Worm (Caenorhabditis elegans) whole organism, mixed stage, embryonic: ENCODE data around the gene ttll-4.
A peak's percentile ranks its signal among the peaks of the same experiment; 100 is the strongest.

Source experiments
- M03D4.4 ChIP-seq: sonication (generic microtip); optimal IDR thresholded peaks from 2 replicates; lab custom pipeline; 2017; ENCODE audit warnings: mild to moderate bottlenecking, missing genetic modification characterization, missing compliant biosample characterization
- blmp-1 ChIP-seq: fragments of 150-350 bp; optimal IDR thresholded peaks from 2 replicates; lab custom pipeline; 2014; ENCODE audit warnings: missing biosample characterization, missing genetic modification characterization
- ceh-39 ChIP-seq: fragments of 150-350 bp; optimal IDR thresholded peaks from 2 replicates; lab custom pipeline; 2014; ENCODE audit warnings: missing biosample characterization, missing genetic modification characterization
- ceh-43 ChIP-seq: fragments of 200-800 bp; sonication (Bioruptor generic); optimal IDR thresholded peaks from 2 replicates; lab custom pipeline; 2018; ENCODE audit warnings: mild to moderate bottlenecking, missing genetic modification characterization, moderate library complexity, missing compliant biosample characterization
- ceh-83 ChIP-seq: fragments of 200-800 bp; sonication (Bioruptor generic); optimal IDR thresholded peaks from 2 replicates; lab custom pipeline; 2018; ENCODE audit warnings: mild to moderate bottlenecking, missing genetic modification characterization, missing compliant biosample characterization
- ces-1 ChIP-seq: fragments of 150-350 bp; optimal IDR thresholded peaks from 2 replicates; lab custom pipeline; 2014; ENCODE audit warnings: missing biosample characterization, missing genetic modification reagents, missing genetic modification characterization
- cnd-1 ChIP-seq: fragments of 200-800 bp; sonication (Bioruptor generic); optimal IDR thresholded peaks from 2 replicates; lab custom pipeline; 2018; ENCODE audit warnings: mild to moderate bottlenecking, missing genetic modification characterization, missing compliant biosample characterization
- drap-1 ChIP-seq: fragments of 200-800 bp; sonication (Bioruptor generic); optimal IDR thresholded peaks from 3 replicates; lab custom pipeline; 2018; ENCODE audit warnings: mild to moderate bottlenecking, missing genetic modification characterization, missing compliant biosample characterization
- elt-1 ChIP-seq: sonication (generic microtip); optimal IDR thresholded peaks from 2 replicates; lab custom pipeline; 2017; ENCODE audit warnings: missing genetic modification characterization, mild to moderate bottlenecking, missing compliant biosample characterization, antibody characterized with exemption, moderate library complexity, borderline replicate concordance; ENCODE audit not compliant: insufficient read depth
- elt-3 ChIP-seq: fragments of 150-350 bp; optimal IDR thresholded peaks from 2 replicates; lab custom pipeline; 2014; ENCODE audit warnings: missing biosample characterization, missing genetic modification characterization
- flh-1 ChIP-seq: fragments of 200-800 bp; sonication (Bioruptor generic); optimal IDR thresholded peaks from 2 replicates; lab custom pipeline; 2018; ENCODE audit warnings: mild to moderate bottlenecking, missing genetic modification characterization, moderate library complexity, missing compliant biosample characterization
- ham-2 ChIP-seq: fragments of 200-800 bp; sonication (Bioruptor generic); optimal IDR thresholded peaks from 2 replicates; lab custom pipeline; 2018; ENCODE audit warnings: mild to moderate bottlenecking, missing genetic modification characterization, missing compliant biosample characterization
- hlh-1 ChIP-seq: fragments of 150-350 bp; optimal IDR thresholded peaks from 2 replicates; lab custom pipeline; 2014; ENCODE audit warnings: missing biosample characterization, missing genetic modification reagents, missing genetic modification characterization
- lin-13 ChIP-seq: fragments of 150-350 bp; optimal IDR thresholded peaks from 2 replicates; lab custom pipeline; 2014; ENCODE audit warnings: missing biosample characterization, missing genetic modification characterization
- lin-32 ChIP-seq: fragments of 200-800 bp; sonication (Bioruptor generic); optimal IDR thresholded peaks from 2 replicates; lab custom pipeline; 2018; ENCODE audit warnings: mild to moderate bottlenecking, missing genetic modification characterization, missing compliant biosample characterization
- lsy-2 ChIP-seq: fragments of 150-350 bp; optimal IDR thresholded peaks from 2 replicates; lab custom pipeline; 2014; ENCODE audit warnings: missing biosample characterization, missing genetic modification characterization
- mab-5 ChIP-seq: fragments of 150-350 bp; optimal IDR thresholded peaks from 2 replicates; lab custom pipeline; 2014; ENCODE audit warnings: missing biosample characterization, missing genetic modification characterization
- mep-1 ChIP-seq: fragments of 150-350 bp; optimal IDR thresholded peaks from 2 replicates; lab custom pipeline; 2017; ENCODE audit warnings: missing biosample characterization, missing genetic modification reagents, missing genetic modification characterization, inconsistent platforms
- mls-2 ChIP-seq: sonication (generic microtip); optimal IDR thresholded peaks from 2 replicates; lab custom pipeline; 2016; ENCODE audit warnings: mild to moderate bottlenecking, missing genetic modification characterization, moderate library complexity, missing compliant biosample characterization
- nhr-12 ChIP-seq: fragments of 150-350 bp; optimal IDR thresholded peaks from 2 replicates; lab custom pipeline; 2014; ENCODE audit warnings: missing biosample characterization, missing genetic modification characterization
- nhr-2 ChIP-seq: fragments of 150-350 bp; optimal IDR thresholded peaks from 2 replicates; lab custom pipeline; 2014; ENCODE audit warnings: missing biosample characterization, missing genetic modification characterization
- nhr-237 ChIP-seq: fragments of 150-350 bp; optimal IDR thresholded peaks from 2 replicates; lab custom pipeline; 2014; ENCODE audit warnings: missing biosample characterization, missing genetic modification characterization
- nhr-28 ChIP-seq: fragments of 150-350 bp; optimal IDR thresholded peaks from 2 replicates; lab custom pipeline; 2014; ENCODE audit warnings: missing biosample characterization, missing genetic modification characterization
- nhr-76 ChIP-seq: sonication (generic microtip); optimal IDR thresholded peaks from 2 replicates; lab custom pipeline; 2017; ENCODE audit warnings: missing biosample characterization, missing genetic modification characterization
- pha-4 ChIP-seq: fragments of 150-350 bp; optimal IDR thresholded peaks from 2 replicates; lab custom pipeline; 2018; ENCODE audit warnings: missing biosample characterization, missing genetic modification reagents, missing genetic modification characterization
- snpc-4 ChIP-seq: fragments of 150-350 bp; optimal IDR thresholded peaks from 2 replicates; lab custom pipeline; 2014; ENCODE audit warnings: missing biosample characterization, missing genetic modification characterization
- sptf-1 ChIP-seq: sonication (generic microtip); optimal IDR thresholded peaks from 2 replicates; lab custom pipeline; 2017; ENCODE audit warnings: mild to moderate bottlenecking, missing genetic modification characterization, moderate library complexity, missing compliant biosample characterization
- tbx-8 ChIP-seq: fragments of 200-800 bp; sonication (Bioruptor generic); optimal IDR thresholded peaks from 2 replicates; lab custom pipeline; 2018; ENCODE audit warnings: mild to moderate bottlenecking, missing genetic modification characterization, moderate library complexity, missing compliant biosample characterization
- unc-120 ChIP-seq: sonication (generic microtip); optimal IDR thresholded peaks from 2 replicates; lab custom pipeline; 2017; ENCODE audit warnings: missing genetic modification characterization, missing compliant biosample characterization; ENCODE audit not compliant: poor library complexity, severe bottlenecking
- unc-39 ChIP-seq: fragments of 150-350 bp; optimal IDR thresholded peaks from 2 replicates; lab custom pipeline; 2014; ENCODE audit warnings: missing biosample characterization, missing genetic modification characterization
- unc-62 ChIP-seq: fragments of 150-350 bp; optimal IDR thresholded peaks from 2 replicates; lab custom pipeline; 2014; ENCODE audit warnings: missing biosample characterization, missing genetic modification reagents, missing genetic modification characterization
- zip-8 ChIP-seq: fragments of 150-350 bp; optimal IDR thresholded peaks from 2 replicates; lab custom pipeline; 2014; ENCODE audit warnings: missing biosample characterization, missing genetic modification characterization
- ztf-11 ChIP-seq: fragments of 150-350 bp; optimal IDR thresholded peaks from 2 replicates; lab custom pipeline; 2014; ENCODE audit warnings: missing biosample characterization, missing genetic modification characterization

Gene ttll-4

ce11 chrIII:10094538-10094937 lies 29.4 kb upstream of the ttll-4 start (continued):
- TF ChIP-seq unc-62 = peak; percentile 3
- TF ChIP-seq, all 35 proteins: peak for 12

- no peak for TF ChIP-seq zip-8 (tag; lab: Kevin White, UChicago)
- no peak for TF ChIP-seq M03D4.4 (tag; lab: Kevin White, UChicago)
- TF ChIP-seq nhr-237 (tag; lab: Kevin White, UChicago) = no peak
- no peak for TF ChIP-seq ceh-83 (GFP tag; lab: Kevin White, UChicago)
- no peak for TF ChIP-seq ces-1
- TF ChIP-seq unc-39 (tag; lab: Kevin White, UChicago) = no peak
- no peak for TF ChIP-seq ztf-11
- TF ChIP-seq ceh-39 (tag; lab: Kevin White, UChicago) = no peak
- no peak for TF ChIP-seq flh-1
- no peak for TF ChIP-seq ceh-43 (GFP tag; lab: Kevin White, UChicago)
- no peak for TF ChIP-seq cnd-1 (tag; lab: Kevin White, UChicago)
- no peak for TF ChIP-seq sptf-1
- TF ChIP-seq elt-3 = no peak
- no peak for TF ChIP-seq mab-5
- TF ChIP-seq drap-1 (GFP tag; lab: Kevin White, UChicago) = no peak
- no peak for TF ChIP-seq nhr-12 (tag; lab: Kevin White, UChicago)
- TF ChIP-seq snpc-4 = no peak
- no peak for TF ChIP-seq mls-2 (tag; lab: Kevin White, UChicago)
- no peak for TF ChIP-seq lsy-2 (tag; lab: Kevin White, UChicago)
- TF ChIP-seq, all 35 proteins: peak for 0
These were observed 28.6 kb upstream of the ttll-4 start for ce11 chrIII:10095377-10095776.

DNA sequence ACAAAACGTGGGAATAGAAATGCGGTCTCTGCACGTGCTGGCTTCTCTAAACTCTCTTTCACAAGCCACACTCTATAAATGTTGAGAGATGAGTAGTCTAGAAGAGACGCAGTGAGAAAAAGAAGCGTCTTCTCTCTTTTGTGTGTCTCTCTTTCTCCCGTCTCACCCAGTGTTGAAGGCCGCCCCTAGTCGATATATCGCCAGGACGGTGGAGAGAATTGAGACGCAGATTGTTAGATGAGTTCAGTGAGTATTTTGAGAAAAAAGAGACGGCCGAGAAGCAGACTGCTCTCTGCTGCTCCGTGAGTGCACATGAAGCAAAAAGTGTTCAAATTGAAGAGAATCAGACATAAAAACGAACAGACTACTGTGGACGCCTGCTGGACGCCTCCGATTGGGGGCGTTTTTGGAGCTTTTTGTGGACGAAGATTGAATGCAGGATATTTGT lies 27.4 kb upstream of the ttll-4 start:
- no peak for TF ChIP-seq ceh-43 (GFP tag; lab: Kevin White, UChicago)
- TF ChIP-seq unc-120 (tag; lab: Kevin White, UChicago) = peak; percentile 72
- TF ChIP-seq nhr-237 (tag; lab: Kevin White, UChicago) = peak; percentile 82
- peak; percentile 98 for TF ChIP-seq ceh-39 (tag; lab: Kevin White, UChicago)
- TF ChIP-seq sptf-1 = peak; percentile 39
- no peak for TF ChIP-seq elt-1 (tag; lab: Kevin White, UChicago)
- TF ChIP-seq ceh-83 (GFP tag; lab: Kevin White, UChicago) = no peak
- TF ChIP-seq pha-4 = peak; percentile 80
- TF ChIP-seq tbx-8 (GFP tag; lab: Kevin White, UChicago) = no peak
- peak; percentile 70 for TF ChIP-seq mls-2 (tag; lab: Kevin White, UChicago)
- TF ChIP-seq nhr-28 = no peak
- TF ChIP-seq elt-3 = peak; percentile 41
- peak; percentile 72 for TF ChIP-seq drap-1 (GFP tag; lab: Kevin White, UChicago)
- peak; percentile 91 for TF ChIP-seq hlh-1 (tag; lab: Kevin White, UChicago)
- TF ChIP-seq mep-1 (tag; lab: Kevin White, UChicago) = peak; percentile 32
- TF ChIP-seq nhr-2 = peak; percentile 49
- TF ChIP-seq mab-5 = peak; percentile 78
- TF ChIP-seq ham-2 (GFP tag; lab: Kevin White, UChicago) = peak; percentile 52
- peak; percentile 88 for TF ChIP-seq unc-62
- TF ChIP-seq nhr-12 (tag; lab: Kevin White, UChicago) = no peak
- peak; percentile 89 for TF ChIP-seq lsy-2 (tag; lab: Kevin White, UChicago)
- peak; percentile 92 for TF ChIP-seq ces-1
- TF ChIP-seq cnd-1 (tag; lab: Kevin White, UChicago) = peak; percentile 36
- peak; percentile 70 for TF ChIP-seq ztf-11

DNA sequence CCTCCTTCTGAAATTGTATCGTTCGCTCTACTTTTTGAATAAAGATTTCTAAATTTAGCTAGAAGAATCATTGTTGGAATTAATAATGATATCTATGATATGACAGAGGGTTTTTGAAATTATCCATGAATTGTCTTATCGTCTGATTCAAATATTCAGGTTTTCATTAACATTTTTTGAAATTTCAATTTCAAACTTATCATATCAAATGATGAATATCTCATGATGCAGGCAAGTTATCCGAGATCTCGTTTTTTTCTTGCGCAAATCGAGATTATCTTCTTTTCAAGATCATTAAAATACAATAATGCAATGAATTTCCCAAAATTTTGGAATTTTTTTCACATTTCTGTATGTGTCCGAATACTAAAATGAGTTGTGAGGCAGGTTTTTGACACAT lies 26.0 kb upstream of the ttll-4 start, which contains the start of gene spop-1:
Gene spop-1 (minus strand): TSS at position 101 of the 400 bp plus-strand sequence.
- TF ChIP-seq nhr-28 = no peak
- no peak for TF ChIP-seq elt-3
- TF ChIP-seq nhr-12 (tag; lab: Kevin White, UChicago) = no peak
- no peak for TF ChIP-seq snpc-4
- TF ChIP-seq nhr-76 (tag; lab: Kevin White, UChicago) = no peak
- no peak for TF ChIP-seq mep-1 (tag; lab: Kevin White, UChicago)
- TF ChIP-seq ceh-43 (GFP tag; lab: Kevin White, UChicago) = no peak
- no peak for TF ChIP-seq blmp-1 (tag; lab: Kevin White, UChicago)
- TF ChIP-seq hlh-1 (tag; lab: Kevin White, UChicago) = no peak
- no peak for TF ChIP-seq sptf-1
- no peak for TF ChIP-seq lin-32 (GFP tag; lab: Kevin White, UChicago)
- no peak for TF ChIP-seq tbx-8 (GFP tag; lab: Kevin White, UChicago)
- TF ChIP-seq ham-2 (GFP tag; lab: Kevin White, UChicago) = no peak
- TF ChIP-seq ces-1 = no peak
- no peak for TF ChIP-seq lin-13 (tag; lab: Kevin White, UChicago)
- no peak for TF ChIP-seq zip-8 (tag; lab: Kevin White, UChicago)
- no peak for TF ChIP-seq unc-62
- TF ChIP-seq drap-1 (GFP tag; lab: Kevin White, UChicago) = no peak
